Worm (Caenorhabditis elegans) whole organism, mixed stage, embryonic: ENCODE results near the gene T11B7.5.

Experiments used
- M03D4.4 ChIP-seq: sonication (generic microtip); optimal IDR thresholded peaks from 2 replicates; lab custom pipeline; 2017; ENCODE audit warnings: mild to moderate bottlenecking, missing genetic modification characterization, missing compliant biosample characterization
- bed-3 ChIP-seq: fragments of 200-800 bp; sonication (Bioruptor generic); optimal IDR thresholded peaks from 3 replicates; lab custom pipeline; 2018; ENCODE audit warnings: mild to moderate bottlenecking, missing genetic modification characterization, moderate library complexity, missing compliant biosample characterization
- blmp-1 ChIP-seq: fragments of 150-350 bp; optimal IDR thresholded peaks from 2 replicates; lab custom pipeline; 2014; ENCODE audit warnings: missing biosample characterization, missing genetic modification characterization
- ceh-39 ChIP-seq: fragments of 150-350 bp; optimal IDR thresholded peaks from 2 replicates; lab custom pipeline; 2014; ENCODE audit warnings: missing biosample characterization, missing genetic modification characterization
- ceh-83 ChIP-seq: fragments of 200-800 bp; sonication (Bioruptor generic); optimal IDR thresholded peaks from 2 replicates; lab custom pipeline; 2018; ENCODE audit warnings: mild to moderate bottlenecking, missing genetic modification characterization, missing compliant biosample characterization
- ces-1 ChIP-seq: fragments of 150-350 bp; optimal IDR thresholded peaks from 2 replicates; lab custom pipeline; 2014; ENCODE audit warnings: missing biosample characterization, missing genetic modification reagents, missing genetic modification characterization
- cnd-1 ChIP-seq: fragments of 200-800 bp; sonication (Bioruptor generic); optimal IDR thresholded peaks from 2 replicates; lab custom pipeline; 2018; ENCODE audit warnings: mild to moderate bottlenecking, missing genetic modification characterization, missing compliant biosample characterization
- drap-1 ChIP-seq: fragments of 200-800 bp; sonication (Bioruptor generic); optimal IDR thresholded peaks from 3 replicates; lab custom pipeline; 2018; ENCODE audit warnings: mild to moderate bottlenecking, missing genetic modification characterization, missing compliant biosample characterization
- elt-1 ChIP-seq: sonication (generic microtip); optimal IDR thresholded peaks from 2 replicates; lab custom pipeline; 2017; ENCODE audit warnings: missing genetic modification characterization, mild to moderate bottlenecking, missing compliant biosample characterization, antibody characterized with exemption, moderate library complexity, borderline replicate concordance; ENCODE audit not compliant: insufficient read depth
- ham-2 ChIP-seq: fragments of 200-800 bp; sonication (Bioruptor generic); optimal IDR thresholded peaks from 2 replicates; lab custom pipeline; 2018; ENCODE audit warnings: mild to moderate bottlenecking, missing genetic modification characterization, missing compliant biosample characterization
- hlh-1 ChIP-seq: fragments of 150-350 bp; optimal IDR thresholded peaks from 2 replicates; lab custom pipeline; 2014; ENCODE audit warnings: missing biosample characterization, missing genetic modification reagents, missing genetic modification characterization
- lin-13 ChIP-seq: fragments of 150-350 bp; optimal IDR thresholded peaks from 2 replicates; lab custom pipeline; 2014; ENCODE audit warnings: missing biosample characterization, missing genetic modification characterization
- lin-32 ChIP-seq: fragments of 200-800 bp; sonication (Bioruptor generic); optimal IDR thresholded peaks from 2 replicates; lab custom pipeline; 2018; ENCODE audit warnings: mild to moderate bottlenecking, missing genetic modification characterization, missing compliant biosample characterization
- lsy-2 ChIP-seq: fragments of 150-350 bp; optimal IDR thresholded peaks from 2 replicates; lab custom pipeline; 2014; ENCODE audit warnings: missing biosample characterization, missing genetic modification characterization
- mab-5 ChIP-seq: fragments of 150-350 bp; optimal IDR thresholded peaks from 2 replicates; lab custom pipeline; 2014; ENCODE audit warnings: missing biosample characterization, missing genetic modification characterization
- mep-1 ChIP-seq: fragments of 150-350 bp; optimal IDR thresholded peaks from 2 replicates; lab custom pipeline; 2017; ENCODE audit warnings: missing biosample characterization, missing genetic modification reagents, missing genetic modification characterization, inconsistent platforms
- mls-2 ChIP-seq: sonication (generic microtip); optimal IDR thresholded peaks from 2 replicates; lab custom pipeline; 2016; ENCODE audit warnings: mild to moderate bottlenecking, missing genetic modification characterization, moderate library complexity, missing compliant biosample characterization
- nhr-12 ChIP-seq: fragments of 150-350 bp; optimal IDR thresholded peaks from 2 replicates; lab custom pipeline; 2014; ENCODE audit warnings: missing biosample characterization, missing genetic modification characterization
- nhr-2 ChIP-seq: fragments of 150-350 bp; optimal IDR thresholded peaks from 2 replicates; lab custom pipeline; 2014; ENCODE audit warnings: missing biosample characterization, missing genetic modification characterization
- nhr-237 ChIP-seq: fragments of 150-350 bp; optimal IDR thresholded peaks from 2 replicates; lab custom pipeline; 2014; ENCODE audit warnings: missing biosample characterization, missing genetic modification characterization
- nhr-28 ChIP-seq: fragments of 150-350 bp; optimal IDR thresholded peaks from 2 replicates; lab custom pipeline; 2014; ENCODE audit warnings: missing biosample characterization, missing genetic modification characterization
- nhr-76 ChIP-seq: sonication (generic microtip); optimal IDR thresholded peaks from 2 replicates; lab custom pipeline; 2017; ENCODE audit warnings: missing biosample characterization, missing genetic modification characterization
- pha-4 ChIP-seq: fragments of 150-350 bp; optimal IDR thresholded peaks from 2 replicates; lab custom pipeline; 2018; ENCODE audit warnings: missing biosample characterization, missing genetic modification reagents, missing genetic modification characterization
- sem-2 ChIP-seq: fragments of 200-800 bp; sonication (Bioruptor generic); optimal IDR thresholded peaks from 2 replicates; lab custom pipeline; 2018; ENCODE audit warnings: mild to moderate bottlenecking, missing genetic modification characterization, missing compliant biosample characterization
- snpc-4 ChIP-seq: fragments of 150-350 bp; optimal IDR thresholded peaks from 2 replicates; lab custom pipeline; 2014; ENCODE audit warnings: missing biosample characterization, missing genetic modification characterization
- sptf-1 ChIP-seq: sonication (generic microtip); optimal IDR thresholded peaks from 2 replicates; lab custom pipeline; 2017; ENCODE audit warnings: mild to moderate bottlenecking, missing genetic modification characterization, moderate library complexity, missing compliant biosample characterization
- tbx-8 ChIP-seq: fragments of 200-800 bp; sonication (Bioruptor generic); optimal IDR thresholded peaks from 2 replicates; lab custom pipeline; 2018; ENCODE audit warnings: mild to moderate bottlenecking, missing genetic modification characterization, moderate library complexity, missing compliant biosample characterization
- unc-120 ChIP-seq: sonication (generic microtip); optimal IDR thresholded peaks from 2 replicates; lab custom pipeline; 2017; ENCODE audit warnings: missing genetic modification characterization, missing compliant biosample characterization; ENCODE audit not compliant: poor library complexity, severe bottlenecking
- unc-39 ChIP-seq: fragments of 150-350 bp; optimal IDR thresholded peaks from 2 replicates; lab custom pipeline; 2014; ENCODE audit warnings: missing biosample characterization, missing genetic modification characterization
- unc-62 ChIP-seq: fragments of 150-350 bp; optimal IDR thresholded peaks from 2 replicates; lab custom pipeline; 2014; ENCODE audit warnings: missing biosample characterization, missing genetic modification reagents, missing genetic modification characterization
- zip-8 ChIP-seq: fragments of 150-350 bp; optimal IDR thresholded peaks from 2 replicates; lab custom pipeline; 2014; ENCODE audit warnings: missing biosample characterization, missing genetic modification characterization
- ztf-11 ChIP-seq: fragments of 150-350 bp; optimal IDR thresholded peaks from 2 replicates; lab custom pipeline; 2014; ENCODE audit warnings: missing biosample characterization, missing genetic modification characterization

T11B7.5 gene

ce11 chrIV:8879810-8880209 lies 23.9 kb upstream of the T11B7.5 start, which contains the start of gene npax-4:
TSS of gene npax-4 (minus strand) at chrIV:8879910.
- no peak for TF ChIP-seq nhr-237 (tag; lab: Kevin White, UChicago)
- TF ChIP-seq ceh-39 (tag; lab: Kevin White, UChicago) = no peak
- no peak for TF ChIP-seq unc-120 (tag; lab: Kevin White, UChicago)
- TF ChIP-seq M03D4.4 (tag; lab: Kevin White, UChicago) = no peak
- no peak for TF ChIP-seq sem-2 (GFP tag; lab: Kevin White, UChicago)
- no peak for TF ChIP-seq ces-1 (GFP tag; lab: Kevin White, UChicago)
- TF ChIP-seq ham-2 (GFP tag; lab: Kevin White, UChicago) = no peak
- TF ChIP-seq lin-13 = no peak
- no peak for TF ChIP-seq mab-5 (tag; lab: Kevin White, UChicago)
- no peak for TF ChIP-seq unc-39 (tag; lab: Kevin White, UChicago)
- no peak for TF ChIP-seq mls-2 (tag; lab: Kevin White, UChicago)
- TF ChIP-seq nhr-2 (tag; lab: Kevin White, UChicago) = no peak
- no peak for TF ChIP-seq ceh-83 (GFP tag; lab: Kevin White, UChicago)
- no peak for TF ChIP-seq lin-32
- no peak for TF ChIP-seq zip-8 (tag; lab: Kevin White, UChicago)
- TF ChIP-seq nhr-12 (tag; lab: Kevin White, UChicago) = no peak
- TF ChIP-seq tbx-8 = no peak
- TF ChIP-seq bed-3 (GFP tag; lab: Kevin White, UChicago) = no peak
- no peak for TF ChIP-seq drap-1
- TF ChIP-seq unc-62 = no peak

- TF ChIP-seq ces-1 (GFP tag; lab: Kevin White, UChicago) (no peak), blmp-1 (tag; lab: Kevin White, UChicago) (no peak), nhr-76 (no peak), snpc-4 (tag; lab: Kevin White, UChicago) (no peak), pha-4 (tag; lab: Kevin White, UChicago) (no peak), mep-1 (no peak), nhr-12 (tag; lab: Kevin White, UChicago) (no peak), lin-32 (no peak), unc-39 (tag; lab: Kevin White, UChicago) (no peak)
Observed at ce11 chrIV:8873847-8874246, 18.0 kb upstream of the T11B7.5 start, which contains the start of gene hdl-2. TSS of gene hdl-2 (plus strand) at chrIV:8874147.

- TF ChIP-seq lin-32 (no peak), cnd-1 (tag; lab: Kevin White, UChicago) (no peak), ceh-83 (GFP tag; lab: Kevin White, UChicago) (no peak), sptf-1 (tag; lab: Kevin White, UChicago) (no peak), lin-13 (no peak), nhr-28 (tag; lab: Kevin White, UChicago) (no peak)
Observed at ce11 chrIV:8872958-8873357, 17.1 kb upstream of the T11B7.5 start, which contains the start of gene C09G9.3. TSS of gene C09G9.3 (minus strand) at chrIV:8873058.

DNA sequence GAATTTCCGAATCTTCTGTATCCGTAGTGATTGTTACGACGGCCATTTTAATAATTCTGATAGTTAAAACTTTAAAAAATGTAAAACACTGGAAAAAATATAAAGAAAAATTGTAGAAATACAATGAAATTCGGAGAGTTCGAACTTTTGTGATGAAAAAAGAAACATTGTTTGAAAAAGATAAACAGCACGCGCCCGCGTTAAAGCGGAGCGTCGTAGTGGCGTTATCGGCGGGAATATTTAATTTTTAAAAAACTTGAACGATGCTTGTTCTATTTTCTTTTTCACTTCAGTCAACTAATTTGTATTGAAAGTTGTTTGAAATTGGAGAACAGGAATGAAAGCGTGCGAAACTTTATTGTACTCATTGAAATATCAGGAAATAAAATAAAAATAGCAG lies 13.8 kb upstream of the T11B7.5 start, which contains the start of gene npp-23:
Gene npp-23, minus strand, starts transcription at position 56 of the 400 bp plus-strand sequence.
- TF ChIP-seq hlh-1 (tag; lab: Kevin White, UChicago) = peak; percentile 5
- peak; percentile 5 for TF ChIP-seq mep-1
- TF ChIP-seq nhr-2 (tag; lab: Kevin White, UChicago) = no peak
- TF ChIP-seq lsy-2 (tag; lab: Kevin White, UChicago) = peak; percentile 7
- TF ChIP-seq, all 35 proteins: peak for 3

DNA sequence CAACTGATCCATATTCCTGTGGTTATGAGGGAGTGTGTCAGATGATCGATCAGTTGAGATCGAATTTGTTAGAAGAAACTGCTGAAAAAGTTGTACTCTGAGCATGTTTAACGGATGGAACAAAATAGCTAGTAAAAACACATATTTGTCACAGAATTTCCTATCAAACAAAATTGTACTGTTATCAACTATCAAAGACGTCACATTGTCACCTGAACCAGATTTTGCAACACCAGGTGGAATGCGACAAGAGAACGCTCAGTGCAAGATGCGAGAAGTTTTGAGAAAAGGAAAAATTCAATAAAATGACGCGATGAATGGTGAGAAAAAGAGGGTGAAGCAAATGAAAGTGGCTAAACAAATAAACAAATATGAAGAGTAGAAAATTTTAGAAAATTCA lies 11.7 kb upstream of the T11B7.5 start:
- TF ChIP-seq drap-1 = no peak
- TF ChIP-seq ceh-39 (tag; lab: Kevin White, UChicago) = no peak
- TF ChIP-seq nhr-2 (tag; lab: Kevin White, UChicago) = no peak
- no peak for TF ChIP-seq nhr-237 (tag; lab: Kevin White, UChicago)
- no peak for TF ChIP-seq tbx-8
- TF ChIP-seq pha-4 (tag; lab: Kevin White, UChicago) = no peak
- no peak for TF ChIP-seq unc-120 (tag; lab: Kevin White, UChicago)
- no peak for TF ChIP-seq ztf-11 (tag; lab: Kevin White, UChicago)
- no peak for TF ChIP-seq elt-1 (tag; lab: Kevin White, UChicago)
- TF ChIP-seq nhr-28 (tag; lab: Kevin White, UChicago) = no peak
- no peak for TF ChIP-seq lsy-2 (tag; lab: Kevin White, UChicago)
- TF ChIP-seq mls-2 (tag; lab: Kevin White, UChicago) = no peak
- TF ChIP-seq cnd-1 (tag; lab: Kevin White, UChicago) = no peak
